Fruit fly (Drosophila melanogaster): ENCODE measurements around the gene CG32053.

dm6 chr3L:10052586-10052985 lies 39.6 kb downstream of the CG32053 start:
- no peak for TF ChIP-seq psq (optimal IDR thresholded peaks at IDR 0.05)
- no peak for TF ChIP-seq pan (optimal IDR thresholded peaks at IDR 0.05)
- TF ChIP-seq EcR (GFP tag; optimal IDR thresholded peaks at IDR 0.05): no peak
- no peak for TF ChIP-seq usp (GFP tag; optimal IDR thresholded peaks at IDR 0.05)
